Fruit fly (Drosophila melanogaster): Measurements from ENCODE around the gene agt.

Gene agt

DNA sequence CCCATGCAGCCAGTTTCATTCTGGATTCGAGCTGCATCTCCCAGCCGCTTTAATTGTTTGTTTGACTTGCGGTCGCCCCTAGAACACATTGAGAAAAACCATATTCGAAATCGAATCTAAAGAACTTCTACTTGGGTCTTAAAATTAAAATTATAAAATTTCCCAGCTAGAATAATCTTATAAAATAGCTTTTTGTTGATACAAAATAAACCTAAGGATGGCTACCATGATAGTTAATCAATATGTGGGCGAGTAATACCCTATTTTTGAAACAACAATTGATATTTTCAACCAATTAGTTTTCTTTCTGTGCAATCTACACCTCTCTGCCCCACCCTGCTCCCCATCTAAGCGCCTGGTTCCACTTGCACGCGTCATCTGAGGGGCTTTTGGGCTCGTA, 14.6 kb upstream of the agt start:
- TF ChIP-seq CG17801 (GFP tag; optimal IDR thresholded peaks at IDR 0.05; ENCODE audit: partially characterized antibody): no peak

DNA sequence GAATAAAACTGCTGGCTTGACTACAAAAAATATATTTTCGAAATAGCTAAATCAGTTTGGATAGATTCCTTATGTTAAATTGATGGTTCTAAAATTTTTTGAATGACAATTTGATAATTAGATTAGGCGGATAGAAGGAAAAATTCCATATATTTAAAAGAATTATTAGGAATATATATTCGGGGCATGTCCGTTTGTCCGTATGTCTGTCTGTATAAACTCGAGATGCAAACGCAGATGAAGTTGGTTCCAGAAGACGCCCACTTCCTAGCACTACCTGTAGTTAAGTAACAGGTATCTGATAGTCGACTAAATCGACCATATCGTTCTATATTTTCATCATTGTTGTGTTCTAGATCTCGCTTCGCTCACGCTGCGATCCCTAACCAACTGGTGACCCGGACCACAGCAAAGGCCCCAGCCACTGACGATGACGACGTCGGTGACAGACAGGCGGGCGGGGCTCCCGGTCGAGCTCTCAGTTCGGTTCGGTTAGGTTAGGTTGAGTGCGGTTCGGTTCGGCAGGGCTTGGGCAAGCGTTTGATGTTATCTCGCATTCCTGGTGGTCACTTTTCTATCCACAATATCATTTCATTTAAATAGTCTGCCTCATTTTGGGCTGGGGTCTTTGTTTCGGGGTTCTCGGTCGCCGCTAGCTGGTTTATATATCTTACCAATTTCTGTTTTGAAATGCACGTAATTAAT, 12.6 kb upstream of the agt start:
- TF ChIP-seq CG17801 (GFP tag; optimal IDR thresholded peaks at IDR 0.05; ENCODE audit: partially characterized antibody): no peak

DNA sequence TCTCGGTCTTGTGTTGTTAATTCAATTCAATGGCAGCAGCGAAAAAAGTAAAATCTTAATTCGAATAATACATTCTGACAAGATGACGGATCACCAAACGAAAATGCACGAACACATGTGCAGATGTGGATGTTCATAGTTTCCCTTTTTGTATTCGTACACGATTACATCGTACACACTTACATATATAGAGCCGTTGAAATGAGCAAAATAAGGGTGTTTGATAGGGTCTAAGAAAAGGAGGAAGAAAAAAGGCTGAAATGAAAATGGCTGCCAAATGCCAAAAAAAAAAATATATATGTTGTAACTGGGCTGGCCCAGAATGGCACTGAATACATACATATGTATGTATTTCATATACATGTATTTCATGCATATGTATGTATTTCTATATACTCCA, 8.3 kb upstream of the agt start:
- no peak for TF ChIP-seq CG17801 (GFP tag; optimal IDR thresholded peaks at IDR 0.05; ENCODE audit: partially characterized antibody)

DNA sequence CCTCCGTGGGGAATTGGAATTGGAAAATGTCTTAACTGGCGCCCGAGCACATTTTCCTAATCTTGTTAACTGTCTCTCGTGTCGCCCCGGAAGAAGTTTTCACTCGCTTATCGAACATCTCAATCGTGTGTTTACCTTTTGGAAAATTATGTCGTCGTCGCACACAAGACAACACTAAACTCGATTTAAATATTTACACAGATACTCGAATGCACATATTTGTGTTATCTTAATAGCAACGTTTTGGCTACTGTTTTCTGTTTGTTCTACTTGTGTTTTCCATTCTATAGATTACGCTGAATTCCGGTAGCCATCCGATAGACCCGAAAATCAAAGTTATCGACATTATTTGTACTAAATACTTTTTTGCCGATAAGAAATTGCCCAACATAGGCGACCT, 7.3 kb upstream of the agt start:
- TF ChIP-seq CG17801 (GFP tag; optimal IDR thresholded peaks at IDR 0.05; ENCODE audit: partially characterized antibody): no peak

DNA sequence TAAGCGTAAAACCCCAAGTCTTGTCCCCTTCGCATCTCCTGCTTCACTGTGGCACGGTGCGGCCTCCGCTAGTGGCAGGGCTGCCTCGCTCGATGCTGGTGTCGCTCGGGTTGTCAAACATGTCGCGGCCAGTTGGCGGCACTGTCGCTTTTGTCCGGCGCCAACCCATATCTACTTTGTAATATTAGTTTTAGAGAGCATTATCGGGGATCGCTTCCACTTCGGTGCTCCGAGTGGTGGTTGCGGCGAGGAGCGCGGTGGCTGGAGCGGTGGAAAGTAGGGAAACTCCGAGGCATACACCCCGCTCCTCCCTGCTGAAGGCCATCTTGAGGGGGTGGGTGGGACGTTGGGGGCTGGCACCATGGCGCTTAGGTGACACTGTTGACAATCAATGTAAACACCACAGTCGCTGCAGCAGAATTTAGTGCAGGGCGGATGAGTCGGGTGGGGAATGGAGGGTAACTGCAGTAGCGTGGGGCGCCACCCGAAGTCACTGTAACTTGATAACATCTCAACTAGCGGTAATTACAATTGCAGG, 5.3 kb upstream of the agt start:
- TF ChIP-seq CG17801 (GFP tag; optimal IDR thresholded peaks at IDR 0.05; ENCODE audit: partially characterized antibody): no peak

DNA sequence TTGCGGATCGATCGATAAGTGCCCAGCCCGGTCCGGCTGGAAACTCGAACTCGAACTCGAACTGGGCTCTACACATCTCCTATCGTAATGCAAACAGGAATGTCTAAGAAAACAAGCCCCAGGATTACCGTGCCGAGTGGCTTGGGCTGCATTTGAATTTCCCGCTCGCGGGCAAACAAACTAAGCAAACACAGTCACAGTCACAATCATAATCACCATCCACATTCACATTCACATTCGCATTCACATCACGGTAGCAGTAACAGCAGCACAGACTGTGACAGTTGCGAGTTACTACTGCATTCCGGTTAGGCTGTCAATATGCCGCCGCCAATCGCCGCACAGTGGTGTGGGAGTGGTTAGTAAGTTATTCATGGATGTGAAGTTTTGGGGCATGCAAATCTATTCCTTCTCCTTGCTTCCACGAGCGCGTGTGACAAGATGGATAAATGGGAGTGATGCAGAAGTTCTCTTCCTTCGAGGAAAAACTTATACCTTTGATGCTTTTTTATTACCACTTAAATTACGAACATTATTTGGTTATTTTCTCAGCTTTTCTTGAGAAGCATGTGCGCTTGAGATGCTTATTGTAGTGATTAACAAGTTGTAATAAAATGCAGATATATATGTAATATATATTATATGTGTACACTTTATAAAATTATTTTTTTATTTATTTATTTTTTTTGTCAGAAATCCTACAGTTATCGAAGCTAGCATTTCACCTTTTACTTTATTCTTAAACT, 4.6 kb upstream of the agt start:
- no peak for TF ChIP-seq CG17801 (GFP tag; optimal IDR thresholded peaks at IDR 0.05; ENCODE audit: partially characterized antibody)

DNA sequence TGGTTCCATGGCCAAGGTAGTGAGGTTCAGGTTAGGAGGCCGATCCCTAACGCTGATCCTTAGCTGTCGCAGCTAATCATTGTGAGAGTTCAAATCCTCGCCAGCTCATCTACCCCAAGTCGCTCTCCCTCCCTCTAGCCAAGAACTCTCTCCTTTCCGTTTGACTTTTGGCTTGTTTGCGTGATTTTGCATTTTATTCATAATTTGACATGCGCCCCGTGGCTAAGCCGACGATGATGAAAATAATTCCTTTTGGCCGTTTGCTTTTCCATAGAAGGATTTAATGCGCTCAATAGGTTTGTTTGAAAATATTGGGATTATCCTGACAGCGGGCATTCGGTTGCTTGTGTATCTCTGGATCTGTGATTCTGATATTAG, 3.4 kb upstream of the agt start:
- TF ChIP-seq CG17801 (GFP tag; optimal IDR thresholded peaks at IDR 0.05; ENCODE audit: partially characterized antibody): no peak

DNA sequence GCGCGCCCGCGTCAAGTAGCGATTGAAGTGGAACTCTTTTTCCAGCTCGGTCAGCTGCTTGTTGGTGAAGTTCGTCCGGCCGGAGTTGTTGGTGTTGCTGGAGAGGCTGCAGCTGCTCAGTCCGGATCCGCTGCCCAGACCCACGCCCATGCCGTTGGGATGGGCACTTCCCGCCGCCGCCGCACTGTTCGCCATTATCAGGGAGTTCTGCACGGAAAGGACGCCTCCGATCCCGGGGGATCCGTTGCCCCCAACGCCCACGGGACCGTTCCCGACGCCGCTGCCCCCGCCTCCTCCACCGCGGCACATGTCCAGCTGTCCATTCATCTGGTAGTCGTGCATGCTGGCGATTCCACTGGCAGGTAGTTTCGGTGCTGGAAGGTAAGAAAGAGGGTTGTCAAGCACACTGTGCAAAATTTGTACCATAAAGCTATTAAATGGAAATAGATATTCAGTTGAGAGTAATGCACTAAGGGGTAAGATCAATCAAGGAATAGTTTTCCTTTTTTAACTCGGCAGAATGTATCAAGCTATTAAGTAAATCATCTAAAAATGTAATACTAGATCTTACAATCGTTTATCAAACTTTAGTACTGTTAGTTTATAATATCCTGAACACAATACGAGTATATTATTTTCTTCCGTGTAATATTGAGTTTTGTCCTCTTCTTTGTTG, 2.9 kb upstream of the agt start:
- TF ChIP-seq CG17801 (GFP tag; optimal IDR thresholded peaks at IDR 0.05; ENCODE audit: partially characterized antibody): no peak

DNA sequence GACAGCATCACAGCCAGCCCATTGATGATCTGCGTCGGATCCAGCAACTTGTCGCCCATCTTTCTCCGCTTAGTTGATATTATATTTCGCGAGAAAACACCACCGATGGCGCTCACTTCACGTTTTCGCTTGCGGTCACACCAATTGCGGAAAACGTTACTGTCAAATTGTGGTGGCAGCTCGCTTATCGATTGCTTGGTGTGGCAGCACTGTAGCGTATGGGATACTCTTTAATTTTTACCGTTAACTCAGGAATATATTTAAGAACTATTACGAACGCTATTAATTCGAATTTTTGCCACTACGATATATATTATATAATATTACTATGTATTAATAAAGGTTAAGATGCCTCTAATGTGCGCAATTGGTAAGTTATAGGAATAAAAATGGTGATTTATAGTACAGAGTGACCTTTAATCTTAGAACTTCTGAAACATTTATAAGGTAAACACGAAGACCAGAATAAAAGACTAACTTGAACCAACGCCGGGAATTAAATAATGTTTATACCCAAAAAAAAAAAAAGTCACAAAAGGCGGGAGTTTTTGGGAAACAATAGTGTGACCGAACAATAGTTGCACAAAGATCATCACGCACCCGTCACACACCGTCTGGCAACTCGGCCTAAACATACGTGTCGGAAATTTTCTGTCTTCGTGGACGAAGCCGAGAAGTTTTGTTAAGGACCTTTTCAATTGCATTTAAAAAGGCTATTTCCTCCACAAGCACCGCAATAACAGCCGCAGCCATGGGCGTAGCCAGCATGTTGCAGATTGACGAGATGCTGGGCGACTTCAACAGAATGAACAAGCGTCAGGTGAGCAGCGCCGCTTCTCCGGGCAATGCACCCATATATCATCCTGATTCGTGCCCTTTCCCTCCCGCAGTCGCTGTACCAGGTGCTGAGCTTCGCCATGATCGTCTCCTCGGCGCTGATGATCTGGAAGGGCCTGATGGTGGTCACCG, 2.3 kb downstream of the agt start, which contains the start of the genes CG1307 and twr:
CG1307 (minus strand) TSS at position 165 of the 969 bp plus-strand sequence.
twr (plus strand) TSS at position 605 of the 969 bp plus-strand sequence.
- no peak for TF ChIP-seq CG17801 (GFP tag; optimal IDR thresholded peaks at IDR 0.05; ENCODE audit: partially characterized antibody)

DNA sequence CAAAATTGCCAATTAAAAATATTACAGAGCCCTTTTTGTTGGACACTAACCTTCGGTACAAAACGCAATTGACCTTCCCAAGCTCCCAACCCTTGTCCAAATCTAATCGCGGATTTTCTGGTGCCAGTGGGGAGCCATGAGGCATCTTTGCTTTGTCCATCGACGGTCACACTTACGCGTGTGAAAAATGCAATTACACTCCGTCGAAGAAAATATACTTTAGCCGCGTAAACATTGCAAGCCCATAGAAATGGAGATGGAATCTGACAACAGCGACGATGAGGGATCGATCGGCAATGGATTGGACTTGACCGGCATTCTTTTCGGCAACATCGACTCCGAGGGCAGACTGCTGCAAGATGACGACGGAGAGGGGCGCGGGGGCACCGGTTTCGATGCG, 13.2 kb downstream of the agt start, which contains the start of gene Taf1:
Taf1 (plus strand) TSS at position 150 of the 400 bp plus-strand sequence.
- TF ChIP-seq CG17801 (GFP tag; optimal IDR thresholded peaks at IDR 0.05; ENCODE audit: partially characterized antibody): no peak

DNA sequence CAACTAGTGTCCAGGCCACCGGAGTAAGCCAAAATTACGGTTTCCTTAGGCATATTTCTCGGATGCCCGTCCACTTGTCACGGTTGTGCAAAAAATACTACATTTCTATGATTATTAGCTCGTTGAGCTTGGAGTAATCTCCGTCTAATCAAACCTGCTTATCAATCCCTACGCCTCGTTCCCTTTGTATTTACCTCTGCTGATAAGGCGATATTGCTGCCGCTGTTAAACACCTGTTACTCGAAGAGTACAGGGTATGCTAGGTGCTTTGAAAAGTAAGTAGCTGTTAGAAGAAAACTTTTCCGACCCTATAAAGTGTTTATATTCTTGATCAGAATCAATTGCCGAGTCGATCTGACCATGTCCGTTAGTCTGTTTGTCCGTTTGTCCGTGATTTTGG, 15.6 kb downstream of the agt start, which contains the start of gene Ass:
Ass (minus strand) TSS at position 101 of the 400 bp plus-strand sequence.
- TF ChIP-seq CG17801 (GFP tag; optimal IDR thresholded peaks at IDR 0.05; ENCODE audit: partially characterized antibody): no peak

DNA sequence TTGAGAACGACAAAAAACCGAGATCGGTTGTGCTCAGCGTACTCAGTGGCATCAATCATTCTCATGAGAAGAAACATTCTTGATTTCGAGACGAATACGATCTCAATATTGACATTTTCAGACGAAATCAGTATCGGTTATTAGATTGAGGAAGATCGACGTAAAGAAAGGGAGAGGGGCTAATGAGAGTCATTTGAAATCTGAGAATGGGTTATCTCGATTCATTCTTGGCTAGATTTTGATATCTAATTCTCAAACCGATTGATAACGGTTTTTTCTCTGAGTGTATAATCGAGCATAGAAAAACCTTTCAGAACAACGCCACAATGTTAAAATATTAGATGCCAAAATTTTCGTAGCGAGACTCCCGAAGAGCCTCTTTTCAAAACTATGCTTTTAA, 19.0 kb downstream of the agt start, which contains the start of gene CG31286:
CG31286 (plus strand) TSS at position 301 of the 400 bp plus-strand sequence.
- TF ChIP-seq CG17801 (GFP tag; optimal IDR thresholded peaks at IDR 0.05; ENCODE audit: partially characterized antibody): no peak

DNA sequence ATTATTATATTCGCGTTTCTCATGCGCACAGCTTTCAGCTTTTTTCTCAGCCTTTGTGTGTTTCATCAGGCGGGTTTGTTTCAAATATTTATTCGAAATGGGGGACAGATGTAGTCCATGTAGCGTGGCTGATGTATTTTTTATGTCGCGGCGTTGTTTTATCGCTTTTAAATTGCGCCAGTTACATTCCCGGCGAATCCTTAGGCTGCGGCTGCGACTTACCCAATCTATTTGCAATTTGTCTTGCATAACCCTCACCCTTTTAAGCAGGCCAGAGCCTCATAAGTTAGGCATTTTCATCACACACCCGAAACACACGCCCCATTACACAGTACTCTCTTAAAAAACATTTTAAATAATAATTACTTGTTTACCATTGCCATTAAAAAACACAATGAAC, 30.0 kb downstream of the agt start, which contains the start of gene sunz:
sunz (plus strand) TSS at position 301 of the 400 bp plus-strand sequence.
- no peak for TF ChIP-seq CG17801 (GFP tag; optimal IDR thresholded peaks at IDR 0.05; ENCODE audit: partially characterized antibody)

DNA sequence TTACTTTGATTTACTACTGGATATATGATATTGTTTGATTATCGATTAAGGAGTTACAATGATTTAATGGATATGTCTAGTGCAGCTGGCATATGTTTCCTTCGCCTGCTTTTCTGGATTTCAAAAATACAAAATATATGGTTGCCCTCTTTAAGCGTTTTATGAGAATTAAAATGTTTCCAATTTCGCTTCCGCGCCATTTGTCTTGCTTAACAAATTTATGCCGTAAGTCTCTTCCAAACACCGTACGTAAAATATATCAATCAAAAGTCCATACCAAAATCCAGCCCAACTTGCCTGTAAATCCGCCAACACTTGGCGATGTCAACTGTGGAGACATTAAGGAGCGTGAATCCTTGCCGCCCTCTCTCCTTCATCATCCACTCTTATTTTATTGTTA, 30.7 kb downstream of the agt start, which contains the start of gene CG15177:
CG15177 (minus strand) TSS at position 101 of the 400 bp plus-strand sequence.
- no peak for TF ChIP-seq CG17801 (GFP tag; optimal IDR thresholded peaks at IDR 0.05; ENCODE audit: partially characterized antibody)
